Fruit fly (Drosophila melanogaster): ENCODE results near the gene CG3457.

The CG3457 gene

dm6 chrX:2194208-2195094 lies 6.8 kb downstream of the CG3457 start (continued):
- TF ChIP-seq CG3032 (tag; optimal IDR thresholded peaks at IDR 0.05) (no peak), Hr38 (GFP tag; optimal IDR thresholded peaks at IDR 0.05) (no peak), CG10631 (GFP tag; optimal IDR thresholded peaks at IDR 0.05) (no peak), CG34406 (GFP tag; optimal IDR thresholded peaks at IDR 0.05) (no peak), CG31627 (GFP tag; optimal IDR thresholded peaks at IDR 0.05) (no peak), dsx (GFP tag; optimal IDR thresholded peaks at IDR 0.05; ENCODE audit: poor library complexity, severe bottlenecking) (no peak), Blimp-1 (GFP tag; optimal IDR thresholded peaks at IDR 0.05) (no peak), CG6854 (GFP tag; optimal IDR thresholded peaks at IDR 0.05) (peak; percentile 7), CG11294 (GFP tag; IDR thresholded peaks at IDR 0.05) (no peak), CG1621 (tag; optimal IDR thresholded peaks at IDR 0.05) (no peak), CG4318 (GFP tag; optimal IDR thresholded peaks at IDR 0.05) (no peak), spab (GFP tag; optimal IDR thresholded peaks at IDR 0.05) (no peak), fd85E (GFP tag; optimal IDR thresholded peaks at IDR 0.05) (no peak), ss (GFP tag; optimal IDR thresholded peaks at IDR 0.05) (no peak)

dm6 chrX:2196086-2196732 lies 8.6 kb downstream of the CG3457 start:
- TF ChIP-seq CG11902 (GFP tag; optimal IDR thresholded peaks at IDR 0.05), result no peak
- TF ChIP-seq lz (GFP tag; optimal IDR thresholded peaks at IDR 0.05), result peak; percentile 47
- peak; percentile 44; the same call in 1 of the 2 replicates for TF ChIP-seq CG11294 (GFP tag; IDR thresholded peaks at IDR 0.05)
- no peak for TF ChIP-seq Sox15 (GFP tag; optimal IDR thresholded peaks at IDR 0.05)
- peak; percentile 56 for TF ChIP-seq Met (GFP tag; optimal IDR thresholded peaks at IDR 0.05)
- TF ChIP-seq CG10669 (GFP tag; optimal IDR thresholded peaks at IDR 0.05), result peak; percentile 31
- TF ChIP-seq CG1621 (tag; optimal IDR thresholded peaks at IDR 0.05), result no peak
- TF ChIP-seq Gug (GFP tag; IDR thresholded peaks at IDR 0.05), result peak; percentile 38; the same call in 1 of the 2 replicates
- TF ChIP-seq esn (GFP tag; optimal IDR thresholded peaks at IDR 0.05), result peak; percentile 56
- TF ChIP-seq CG4318 (GFP tag; optimal IDR thresholded peaks at IDR 0.05), result no peak
- no peak for TF ChIP-seq spab (GFP tag; optimal IDR thresholded peaks at IDR 0.05)
- peak; percentile 52 for TF ChIP-seq OdsH (GFP tag; optimal IDR thresholded peaks at IDR 0.05)
- no peak for TF ChIP-seq salr (GFP tag; optimal IDR thresholded peaks at IDR 0.05)
- peak; percentile 32 for TF ChIP-seq Sox102F (GFP tag; optimal IDR thresholded peaks at IDR 0.05)
- peak; percentile 15 for TF ChIP-seq Lpt (GFP tag; optimal IDR thresholded peaks at IDR 0.05)
- peak; percentile 27 for TF ChIP-seq Sox14 (GFP tag; optimal IDR thresholded peaks at IDR 0.05)
- peak; percentile 77 for TF ChIP-seq Eip78C (GFP tag)
- peak; percentile 2 to 27 for TF ChIP-seq ss (GFP tag; optimal IDR thresholded peaks at IDR 0.05)
- peak; percentile 70 for TF ChIP-seq Hr39 (GFP tag; optimal IDR thresholded peaks at IDR 0.05)
- TF ChIP-seq acj6 (GFP tag; optimal IDR thresholded peaks at IDR 0.05), result peak; percentile 40
- TF ChIP-seq CG7368 (GFP tag; optimal IDR thresholded peaks at IDR 0.05), result peak; percentile 20
- TF ChIP-seq CG9139 (GFP tag; optimal IDR thresholded peaks at IDR 0.05), result no peak
- peak; percentile 53; the same call in 2 of the 3 replicates for TF ChIP-seq CG8119 (GFP tag; IDR thresholded peaks at IDR 0.05)
- TF ChIP-seq CG6854 (GFP tag; optimal IDR thresholded peaks at IDR 0.05), result no peak
- TF ChIP-seq CG11762 (GFP tag; optimal IDR thresholded peaks at IDR 0.05; ENCODE audit: insufficient read depth), result peak; percentile 26
- TF ChIP-seq pdm3 (GFP tag; optimal IDR thresholded peaks at IDR 0.05), result peak; percentile 35
- peak; percentile 100 for TF ChIP-seq svp (GFP tag)
- TF ChIP-seq CG15336 (GFP tag; IDR thresholded peaks at IDR 0.05), result peak; percentile 49
- no peak for TF ChIP-seq Hr38 (GFP tag; optimal IDR thresholded peaks at IDR 0.05)
- TF ChIP-seq CG6276 (GFP tag; optimal IDR thresholded peaks at IDR 0.05), result peak; percentile 1
- TF ChIP-seq fkh (GFP tag; optimal IDR thresholded peaks at IDR 0.05), result no peak
- no peak for TF ChIP-seq dsx (GFP tag; optimal IDR thresholded peaks at IDR 0.05; ENCODE audit: poor library complexity, severe bottlenecking)
- TF ChIP-seq Smox (GFP tag; optimal IDR thresholded peaks at IDR 0.05), result peak; percentile 51
- TF ChIP-seq achi (GFP tag; optimal IDR thresholded peaks at IDR 0.05), result peak; percentile 27
- TF ChIP-seq eg (GFP tag; IDR thresholded peaks at IDR 0.05), result peak; percentile 69; the same call in 1 of the 3 replicates
- TF ChIP-seq CG3919 (GFP tag; optimal IDR thresholded peaks at IDR 0.05), result peak; percentile 21
- peak; percentile 40 for TF ChIP-seq cyc (GFP tag; optimal IDR thresholded peaks at IDR 0.05)
- no peak for TF ChIP-seq CG16779 (tag; optimal IDR thresholded peaks at IDR 0.05)
- peak; percentile 8 for TF ChIP-seq Eip75B (GFP tag; optimal IDR thresholded peaks at IDR 0.05)
- peak; percentile 30 for TF ChIP-seq net (GFP tag; optimal IDR thresholded peaks at IDR 0.05)

All from whole organism, prepupa.